Worm (Caenorhabditis elegans): ENCODE measurements around the gene T24E12.6.

T24E12.6 gene

DNA sequence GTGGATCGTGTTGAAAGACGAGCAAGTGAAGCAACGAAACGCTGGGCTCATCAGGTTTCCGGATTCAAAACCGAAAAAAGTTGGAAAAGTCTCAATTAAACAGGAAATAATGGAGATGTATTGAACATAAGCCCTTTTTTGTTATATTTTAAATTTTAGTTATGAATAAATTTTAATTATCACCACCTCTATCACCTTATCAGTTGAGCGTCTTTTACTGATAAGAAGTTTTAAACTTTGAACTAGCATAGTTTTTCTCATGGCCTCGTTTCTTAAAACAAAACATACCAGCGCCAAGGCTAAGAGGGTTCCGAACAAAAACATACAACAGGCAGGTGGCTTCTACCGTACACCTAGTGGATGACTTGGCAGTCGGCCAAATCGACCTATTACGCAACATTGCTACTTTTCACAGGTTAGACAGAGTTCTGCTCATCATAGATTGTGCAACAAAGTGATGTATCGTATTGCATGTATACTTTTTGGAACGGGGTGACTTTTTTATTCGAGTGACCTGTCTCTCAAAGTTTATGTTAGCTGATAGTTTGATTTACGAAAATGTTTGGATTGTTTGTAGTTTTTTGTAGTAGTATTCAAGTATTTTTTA lies 27.0 kb upstream of the T24E12.6 start:
- TF ChIP-seq hlh-17 (GFP tag; optimal IDR thresholded peaks at IDR 0.05; ENCODE audit: borderline replicate concordance) = no peak
- no peak for TF ChIP-seq sox-4 (tag; optimal IDR thresholded peaks at IDR 0.05)
- no peak for TF ChIP-seq dsc-1 (tag; optimal IDR thresholded peaks at IDR 0.05)
- TF ChIP-seq tlp-1 (tag; optimal IDR thresholded peaks at IDR 0.05) = no peak
- peak; percentile 77 for TF ChIP-seq elt-2 (tag; optimal IDR thresholded peaks at IDR 0.05)
- no peak for TF ChIP-seq efl-1 (optimal IDR thresholded peaks at IDR 0.05)
- TF ChIP-seq efl-1 (GFP tag; optimal IDR thresholded peaks at IDR 0.05 in 1 of 2) = peak in 1 of 2 experiments; percentile 78

DNA sequence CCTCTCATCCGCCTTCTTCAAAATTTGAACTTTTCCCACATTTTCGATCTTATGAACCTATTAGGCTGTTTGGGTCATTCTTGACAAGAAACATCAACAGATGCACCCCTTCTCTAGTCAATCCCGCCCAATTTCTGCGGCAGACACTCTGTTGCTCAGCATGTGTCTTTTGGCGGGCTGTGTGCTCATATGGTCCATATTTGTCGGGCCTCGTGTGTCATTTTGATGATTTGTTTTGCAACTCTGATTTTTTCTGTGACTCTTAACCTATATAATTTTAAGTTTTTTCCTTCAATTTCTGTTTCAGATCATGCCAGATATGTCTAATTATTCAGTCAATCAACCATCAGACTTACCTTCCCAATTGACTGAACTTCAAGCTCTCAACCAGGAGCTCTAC lies 25.7 kb upstream of the T24E12.6 start, which contains the start of gene T24E12.13:
T24E12.13 (plus strand) TSS at position 301 of the 400 bp plus-strand sequence.
- TF ChIP-seq C04F5.9 (tag; optimal IDR thresholded peaks at IDR 0.05) (no peak), rnt-1 (tag; optimal IDR thresholded peaks at IDR 0.05) (no peak), lin-39 (tag; optimal IDR thresholded peaks at IDR 0.05) (no peak), mdl-1 (tag; optimal IDR thresholded peaks at IDR 0.05) (no peak), F16B12.6 (tag; optimal IDR thresholded peaks at IDR 0.05) (no peak), mep-1 (tag; optimal IDR thresholded peaks at IDR 0.05) (no peak), sptf-1 (tag; optimal IDR thresholded peaks at IDR 0.05) (no peak), hpl-2 (GFP tag; optimal IDR thresholded peaks at IDR 0.05) (no peak), nhr-84 (tag; optimal IDR thresholded peaks at IDR 0.05) (no peak), lin-35 (GFP tag; optimal IDR thresholded peaks at IDR 0.05) (no peak), ceh-63 (GFP tag; optimal IDR thresholded peaks at IDR 0.05) (no peak), xbp-1 (tag; optimal IDR thresholded peaks at IDR 0.05) (no peak)

DNA sequence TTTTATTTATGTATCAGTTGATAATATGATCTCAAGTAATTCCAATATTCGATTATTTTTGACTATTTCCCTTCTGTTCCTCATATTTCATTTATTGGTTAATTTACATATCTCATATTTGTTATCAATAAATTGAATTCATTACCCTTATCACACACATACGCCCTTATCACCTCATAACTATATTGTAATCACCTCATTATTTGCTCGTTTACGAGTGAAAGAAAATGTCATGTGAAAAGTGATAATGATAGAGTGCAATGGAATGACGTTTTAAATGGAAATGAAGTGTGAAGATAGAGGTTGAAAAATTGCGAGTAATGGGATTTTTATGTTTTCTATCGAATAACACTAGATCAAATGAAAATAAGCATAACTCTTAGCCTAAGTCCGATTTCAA lies 25.0 kb upstream of the T24E12.6 start:
- TF ChIP-seq nhr-19 (GFP tag; conservative IDR thresholded peaks at IDR 0.05) (0 out of 2 replicates have a peak, but pooled peaks have one; percentile 6), sptf-1 (tag; optimal IDR thresholded peaks at IDR 0.05) (no peak), efl-1 (optimal IDR thresholded peaks at IDR 0.05) (no peak), efl-1 (GFP tag; optimal IDR thresholded peaks at IDR 0.05 in 1 of 2) (peak in 1 of 2 experiments; percentile 84), elt-2 (tag; optimal IDR thresholded peaks at IDR 0.05) (peak; percentile 100), lin-35 (GFP tag; optimal IDR thresholded peaks at IDR 0.05) (peak in 1 of 2 experiments; percentile 70), jun-1 (tag; optimal IDR thresholded peaks at IDR 0.05) (peak; percentile 88), lsy-2 (tag; optimal IDR thresholded peaks at IDR 0.05) (peak in 1 of 2 experiments; percentile 58), ceh-8 (GFP tag; optimal IDR thresholded peaks at IDR 0.05) (peak; percentile 87), nhr-237 (tag; optimal IDR thresholded peaks at IDR 0.05) (no peak), Y116A8C.19 (tag; optimal IDR thresholded peaks at IDR 0.05; ENCODE audit: borderline replicate concordance) (no peak), pax-3 (tag; optimal IDR thresholded peaks at IDR 0.05) (peak; percentile 79), nhr-90 (tag; optimal IDR thresholded peaks at IDR 0.05; ENCODE audit: poor library complexity) (peak; percentile 47), tlp-1 (tag; optimal IDR thresholded peaks at IDR 0.05) (peak; percentile 91), fos-1 (tag; optimal IDR thresholded peaks at IDR 0.05) (peak; percentile 4), fkh-8 (tag; optimal IDR thresholded peaks at IDR 0.05) (peak; percentile 9), pqm-1 (tag; optimal IDR thresholded peaks at IDR 0.05) (peak; percentile 99), lir-3 (tag; optimal IDR thresholded peaks at IDR 0.05; ENCODE audit: poor library complexity) (no peak), nhr-20 (tag; optimal IDR thresholded peaks at IDR 0.05) (peak; percentile 51)

DNA sequence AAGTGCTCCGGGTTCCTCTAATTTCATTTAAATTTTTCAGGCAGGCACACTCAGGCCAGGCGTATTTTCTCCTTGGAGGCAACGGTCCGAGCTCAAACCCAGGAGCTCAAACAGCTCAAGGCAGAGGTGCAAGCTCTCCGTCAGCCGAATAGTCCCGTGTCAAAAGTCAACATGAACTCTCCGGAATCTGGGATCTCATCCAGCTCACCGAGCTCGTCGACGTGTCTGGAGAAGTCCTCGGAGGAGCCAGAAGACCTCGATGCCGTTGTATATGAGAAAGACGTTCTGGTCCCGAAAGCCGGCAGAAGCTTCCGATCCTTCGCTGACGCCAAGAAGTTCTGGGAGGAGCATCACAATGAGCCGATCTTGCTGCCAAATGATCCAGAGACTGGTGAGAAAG lies 24.3 kb upstream of the T24E12.6 start:
- no peak for TF ChIP-seq mdl-1 (tag; optimal IDR thresholded peaks at IDR 0.05)
- TF ChIP-seq fos-1 (tag; optimal IDR thresholded peaks at IDR 0.05) = no peak
- TF ChIP-seq rnt-1 (tag; optimal IDR thresholded peaks at IDR 0.05) = no peak
- TF ChIP-seq zip-4 (GFP tag; optimal IDR thresholded peaks at IDR 0.05) = no peak
- no peak for TF ChIP-seq lin-15B (tag; optimal IDR thresholded peaks at IDR 0.05)

DNA sequence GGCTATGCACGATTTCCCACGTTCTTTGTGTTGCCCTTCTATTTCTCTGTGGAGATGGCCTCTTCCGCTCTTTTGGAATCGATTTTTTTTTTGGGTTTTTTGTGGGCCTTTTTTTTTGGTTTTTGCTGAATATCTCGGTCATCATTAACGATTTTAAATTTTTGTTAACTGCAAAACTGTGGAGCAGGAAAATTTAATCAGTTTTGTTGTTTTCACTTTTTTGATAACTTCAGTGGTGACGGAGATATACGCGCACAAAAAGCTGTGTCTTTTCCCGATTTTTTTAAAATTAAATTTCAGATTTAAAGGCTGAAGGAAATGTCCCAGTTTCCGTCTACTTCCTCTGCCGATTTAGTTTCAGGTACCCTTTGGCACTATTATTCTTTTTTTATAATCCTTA lies 23.8 kb upstream of the T24E12.6 start, which contains the start of gene T24E12.1:
T24E12.1 (plus strand) TSS at position 301 of the 400 bp plus-strand sequence.
- TF ChIP-seq pag-3 (tag; optimal IDR thresholded peaks at IDR 0.05; ENCODE audit: borderline replicate concordance, insufficient read depth) = no peak
- no peak for TF ChIP-seq mef-2 (tag; optimal IDR thresholded peaks at IDR 0.05)
- no peak for TF ChIP-seq ztf-11 (tag; optimal IDR thresholded peaks at IDR 0.05)
- TF ChIP-seq Y116A8C.19 (tag; optimal IDR thresholded peaks at IDR 0.05; ENCODE audit: borderline replicate concordance) = no peak

Data from whole organism, L1 larva.